Fruit fly (Drosophila melanogaster) whole organism, embryonic: ENCODE measurements around the gene CG31800.

Source experiments
- C15 ChIP-seq: fragments of 200-800 bp; sonication (Bioruptor generic); IDR thresholded peaks from 3 replicates; pipeline ENCODE4 v1.3.6; 2022; ENCODE audit warnings: missing biosample characterization, missing genetic modification characterization
- CG11695 ChIP-seq: fragments of 200-800 bp; sonication (Bioruptor generic); IDR thresholded peaks from 3 replicates; pipeline ENCODE4 v1.3.6; 2022; ENCODE audit warnings: missing biosample characterization, missing genetic modification characterization
- CG11696 ChIP-seq: fragments of 200-800 bp; sonication (Bioruptor generic); IDR thresholded peaks from 2 replicates; pipeline ENCODE4 v1.3.6; 2022; ENCODE audit warnings: missing biosample characterization, missing genetic modification characterization
- CG12104 ChIP-seq: fragments of 200-800 bp; sonication (Bioruptor generic); optimal IDR thresholded peaks from 3 replicates; lab custom pipeline; 2016; ENCODE audit warnings: missing biosample characterization, missing genetic modification characterization
- CG12299 ChIP-seq: fragments of 200-800 bp; sonication (Bioruptor generic); optimal IDR thresholded peaks from 2 replicates; lab custom pipeline; 2018; ENCODE audit warnings: missing biosample characterization, mild to moderate bottlenecking, missing genetic modification characterization
- CG13424 ChIP-seq: fragments of 200-800 bp; sonication (Bioruptor generic); optimal IDR thresholded peaks from 2 replicates; lab custom pipeline; 2019; ENCODE audit warnings: missing biosample characterization, mild to moderate bottlenecking, missing genetic modification characterization, moderate library complexity
- CG13775 ChIP-seq: fragments of 200-800 bp; sonication (Bioruptor generic); optimal IDR thresholded peaks from 3 replicates; lab custom pipeline; 2017; ENCODE audit warnings: missing biosample characterization, mild to moderate bottlenecking, missing genetic modification characterization
- CG15514 ChIP-seq: fragments of 200-800 bp; sonication (Bioruptor generic); optimal IDR thresholded peaks from 3 replicates; lab custom pipeline; 2017; ENCODE audit warnings: missing biosample characterization, missing genetic modification characterization, mild to moderate bottlenecking, moderate library complexity, missing genetic modification reagents
- CG34224 ChIP-seq: fragments of 200-800 bp; sonication (Bioruptor generic); IDR thresholded peaks from 3 replicates; pipeline ENCODE4 v1.3.6; 2022; ENCODE audit warnings: missing biosample characterization, missing genetic modification characterization; ENCODE audit not compliant: partially characterized antibody
- CG34422 ChIP-seq: fragments of 200-800 bp; sonication (Bioruptor generic); IDR thresholded peaks from 3 replicates; pipeline ENCODE4 v1.3.6; 2022; ENCODE audit warnings: missing biosample characterization, missing genetic modification characterization
- CG3838 ChIP-seq: fragments of 200-800 bp; sonication (Bioruptor generic); optimal IDR thresholded peaks from 3 replicates; lab custom pipeline; 2016; ENCODE audit warnings: missing biosample characterization, missing genetic modification characterization
- CG3847 ChIP-seq: fragments of 200-800 bp; sonication (Bioruptor generic); IDR thresholded peaks from 2 replicates; pipeline ENCODE4 v1.3.6; 2022; ENCODE audit warnings: missing biosample characterization, missing genetic modification characterization
- CG43689 ChIP-seq: fragments of 200-800 bp; sonication (Bioruptor generic); IDR thresholded peaks from 2 replicates; pipeline ENCODE4 v1.3.6; 2022; ENCODE audit warnings: missing biosample characterization, missing genetic modification characterization
- CG4404 ChIP-seq: fragments of 200-800 bp; sonication (Bioruptor generic); IDR thresholded peaks from 2 replicates; pipeline ENCODE4 v1.3.6; 2022; ENCODE audit warnings: missing biosample characterization, missing genetic modification characterization
- CG5245 ChIP-seq: fragments of 200-800 bp; sonication (Bioruptor generic); optimal IDR thresholded peaks from 3 replicates; lab custom pipeline; 2016; ENCODE audit warnings: missing biosample characterization, missing genetic modification characterization
- CG6813 ChIP-seq: fragments of 200-800 bp; sonication (Bioruptor generic); optimal IDR thresholded peaks from 2 replicates; lab custom pipeline; 2017; ENCODE audit warnings: missing biosample characterization, missing genetic modification characterization, mild to moderate bottlenecking, moderate library complexity, missing genetic modification reagents
- CG7556 ChIP-seq: fragments of 200-800 bp; sonication (Bioruptor generic); optimal IDR thresholded peaks from 2 replicates; lab custom pipeline; 2017; ENCODE audit warnings: missing biosample characterization, mild to moderate bottlenecking, missing genetic modification characterization
- CG8478 ChIP-seq: fragments of >200 bp; optimal IDR thresholded peaks from 2 replicates; lab custom pipeline; 2018
- CG9797 ChIP-seq: fragments of 200-800 bp; sonication (Bioruptor generic); optimal IDR thresholded peaks from 3 replicates; lab custom pipeline; 2018; ENCODE audit warnings: missing biosample characterization, mild to moderate bottlenecking, missing genetic modification characterization
- CG9817 ChIP-seq: fragments of 200-800 bp; sonication (Bioruptor generic); optimal IDR thresholded peaks from 2 replicates; lab custom pipeline; 2018; ENCODE audit warnings: missing biosample characterization, mild to moderate bottlenecking, missing genetic modification characterization, moderate library complexity
- D19A ChIP-seq: fragments of 200-800 bp; optimal IDR thresholded peaks from 3 replicates; lab custom pipeline; 2019; ENCODE audit warnings: missing biosample characterization, mild to moderate bottlenecking, missing genetic modification characterization, moderate library complexity
- Dip3 ChIP-seq: fragments of 200-800 bp; sonication (Bioruptor generic); optimal IDR thresholded peaks from 3 replicates; lab custom pipeline; 2016; ENCODE audit warnings: missing biosample characterization, missing genetic modification characterization
- Dll ChIP-seq: fragments of 200-800 bp; sonication (Bioruptor generic); IDR thresholded peaks from 4 replicates; pipeline ENCODE4 v1.3.6; 2022; ENCODE audit warnings: missing biosample characterization, missing genetic modification characterization; ENCODE audit not compliant: partially characterized antibody
- Eip74EF ChIP-seq, 2 experiments: fragments of 200-800 bp in 1 of 2; fragments of >200 bp in 1 of 2; sonication (Bioruptor generic) in 1 of 2; optimal IDR thresholded peaks; 2 replicates each; lab custom pipeline; 2017 to 2019; ENCODE audit warnings: missing biosample characterization in 2 of 2, missing genetic modification characterization in 2 of 2, mild to moderate bottlenecking in 1 of 2, moderate library complexity in 1 of 2
- HLH54F ChIP-seq: fragments of 200-800 bp; sonication (Bioruptor generic); optimal IDR thresholded peaks from 3 replicates; lab custom pipeline; 2016; ENCODE audit warnings: missing biosample characterization, missing genetic modification characterization
- Hand ChIP-seq: fragments of 200-800 bp; sonication (Bioruptor generic); optimal IDR thresholded peaks from 2 replicates; lab custom pipeline; 2017; ENCODE audit warnings: mild to moderate bottlenecking, missing biosample characterization, missing genetic modification reagents, missing genetic modification characterization
- Hr51 ChIP-seq, 2 experiments: fragments of 200-800 bp; sonication (Bioruptor generic); optimal IDR thresholded peaks; 2 replicates in 1 of 2; 3 replicates in 1 of 2; lab custom pipeline; 2016 to 2018; ENCODE audit warnings: missing biosample characterization in 2 of 2, missing genetic modification characterization in 2 of 2, mild to moderate bottlenecking in 1 of 2, moderate library complexity in 1 of 2
- PHDP ChIP-seq: fragments of 200-800 bp; sonication (Bioruptor generic); optimal IDR thresholded peaks from 3 replicates; lab custom pipeline; 2018; ENCODE audit warnings: missing biosample characterization, mild to moderate bottlenecking, missing genetic modification characterization, moderate library complexity
- Scr ChIP-seq: fragments of 200-800 bp; sonication (Bioruptor generic); IDR thresholded peaks from 2 replicates; pipeline ENCODE4 v1.3.6; 2022; ENCODE audit warnings: missing biosample characterization, missing genetic modification characterization; ENCODE audit not compliant: partially characterized antibody
- az2 ChIP-seq: fragments of 200-800 bp; sonication (Bioruptor generic); optimal IDR thresholded peaks from 3 replicates; lab custom pipeline; 2016; ENCODE audit warnings: missing biosample characterization, missing genetic modification characterization
- bab2 ChIP-seq: fragments of 200-800 bp; sonication (Bioruptor generic); optimal IDR thresholded peaks from 2 replicates; lab custom pipeline; 2016; ENCODE audit warnings: missing biosample characterization, missing genetic modification characterization
- bcd ChIP-seq: fragments of 200-800 bp; sonication (Bioruptor generic); optimal IDR thresholded peaks from 2 replicates; lab custom pipeline; 2017; ENCODE audit warnings: missing biosample characterization, mild to moderate bottlenecking, missing genetic modification characterization
- cato ChIP-seq: fragments of 200-800 bp; sonication (Bioruptor generic); optimal IDR thresholded peaks from 2 replicates; lab custom pipeline; 2016; ENCODE audit warnings: missing biosample characterization, missing genetic modification characterization, borderline replicate concordance
- dmrt99B ChIP-seq: fragments of 200-800 bp; sonication (Bioruptor generic); optimal IDR thresholded peaks from 2 replicates; lab custom pipeline; 2018; ENCODE audit warnings: missing biosample characterization, mild to moderate bottlenecking, missing genetic modification characterization, moderate library complexity
- fd96Cb ChIP-seq: fragments of 200-800 bp; sonication (Bioruptor generic); optimal IDR thresholded peaks from 2 replicates; lab custom pipeline; 2018; ENCODE audit warnings: missing biosample characterization, mild to moderate bottlenecking, missing genetic modification characterization, moderate library complexity
- ken ChIP-seq: fragments of 200-800 bp; sonication (Bioruptor generic); IDR thresholded peaks from 3 replicates; pipeline ENCODE4 v1.3.6; 2022; ENCODE audit warnings: missing biosample characterization, missing genetic modification characterization
- kni ChIP-seq: fragments of 200-800 bp; sonication (Bioruptor generic); optimal IDR thresholded peaks from 3 replicates; lab custom pipeline; 2017; ENCODE audit warnings: mild to moderate bottlenecking, missing biosample characterization, missing genetic modification reagents, missing genetic modification characterization
- lab ChIP-seq: fragments of 200-800 bp; sonication (Bioruptor generic); optimal IDR thresholded peaks from 3 replicates; lab custom pipeline; 2017; ENCODE audit warnings: missing biosample characterization, missing genetic modification characterization, mild to moderate bottlenecking, moderate library complexity, missing genetic modification reagents
- lilli ChIP-seq: fragments of 200-800 bp; sonication (Bioruptor generic); optimal IDR thresholded peaks from 3 replicates; lab custom pipeline; 2016; ENCODE audit warnings: missing biosample characterization, missing genetic modification characterization
- lola ChIP-seq, 3 experiments: fragments of >200 bp in 2 of 3; fragments of 200-800 bp in 1 of 3; sonication (Bioruptor generic) in 1 of 3; optimal IDR thresholded peaks; 2 replicates each; lab custom pipeline; 2017 to 2019; ENCODE audit warnings: missing biosample characterization in 3 of 3, missing genetic modification characterization in 3 of 3, mild to moderate bottlenecking in 1 of 3, moderate library complexity in 1 of 3
- lov ChIP-seq, 2 experiments: fragments of 200-800 bp in 1 of 2; fragments of >200 bp in 1 of 2; sonication (Bioruptor generic) in 1 of 2; IDR thresholded peaks in 1 of 2; optimal IDR thresholded peaks in 1 of 2; 2 replicates in 1 of 2; 3 replicates in 1 of 2; pipeline versions ENCODE4 v1.3.6 to Lab custom; 2017 to 2022; ENCODE audit warnings: missing biosample characterization in 1 of 2, missing genetic modification characterization in 1 of 2
- mirr ChIP-seq: fragments of 200-800 bp; sonication (Bioruptor generic); optimal IDR thresholded peaks from 3 replicates; lab custom pipeline; 2018; ENCODE audit warnings: missing biosample characterization, mild to moderate bottlenecking, missing genetic modification characterization
- oc ChIP-seq: fragments of 200-800 bp; sonication (Bioruptor generic); optimal IDR thresholded peaks from 2 replicates; lab custom pipeline; 2018; ENCODE audit warnings: missing biosample characterization, mild to moderate bottlenecking, missing genetic modification characterization, moderate library complexity
- otp ChIP-seq: fragments of 200-800 bp; sonication (Bioruptor generic); IDR thresholded peaks from 3 replicates; pipeline ENCODE4, ENCODE4 v1.3.6; 2022; ENCODE audit warnings: missing biosample characterization, missing genetic modification characterization
- peb ChIP-seq: fragments of 200-800 bp; sonication (Bioruptor generic); IDR thresholded peaks from 2 replicates; pipeline ENCODE4 v1.3.6; 2022; ENCODE audit warnings: missing biosample characterization, missing genetic modification characterization
- ranshi ChIP-seq: fragments of 200-800 bp; sonication (Bioruptor generic); IDR thresholded peaks from 2 replicates; pipeline ENCODE4 v1.3.6; 2022; ENCODE audit warnings: missing biosample characterization, missing genetic modification characterization
- scrt ChIP-seq: fragments of 200-800 bp; sonication (Bioruptor generic); optimal IDR thresholded peaks from 2 replicates; lab custom pipeline; 2018; ENCODE audit warnings: missing biosample characterization, mild to moderate bottlenecking, missing genetic modification characterization, moderate library complexity
- sens ChIP-seq: fragments of 200-800 bp; sonication (Bioruptor generic); peaks from one replicate; lab custom pipeline; 2016; ENCODE audit warnings: missing biosample characterization, missing genetic modification characterization
- seq ChIP-seq: fragments of 200-800 bp; sonication (Bioruptor generic); IDR thresholded peaks from 2 replicates; pipeline ENCODE4 v1.3.6; 2022; ENCODE audit warnings: missing biosample characterization, missing genetic modification characterization

Gene CG31800

DNA sequence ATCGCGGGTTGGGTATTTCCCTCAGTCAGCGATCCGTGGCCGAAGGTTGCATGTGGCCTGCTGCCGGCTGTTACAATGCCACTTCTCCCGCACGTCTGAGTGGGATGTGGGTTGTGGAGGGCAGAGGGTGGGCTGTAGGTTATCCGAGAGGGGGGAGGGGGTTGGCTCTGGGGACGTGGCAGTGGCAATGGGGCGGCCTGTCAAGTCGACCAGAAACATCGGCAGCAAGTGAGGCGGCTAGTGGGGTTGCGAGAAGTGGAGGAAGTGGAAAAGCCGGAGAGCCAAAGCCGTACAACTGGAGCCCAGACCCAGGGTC lies 9.7 kb downstream of the CG31800 start (continued):
- TF ChIP-seq Scr (GFP tag; lab: Robert Waterston, UW) (no peak), cato (GFP tag; lab: Kevin White, UChicago) (no peak), CG13775 (no peak), CG9797 (GFP tag; lab: Kevin White, UChicago) (no peak), seq (GFP tag; lab: Robert Waterston, UW) (no peak), Eip74EF (GFP tag; optimal IDR thresholded peaks at IDR 0.05; lab: Kevin White, UChicago) (peak in 1 of 2 experiments; percentile 1), CG3838 (no peak), lola (GFP tag; optimal IDR thresholded peaks at IDR 0.05; lab: Kevin White, UChicago) (no peak), sens (GFP tag; lab: Kevin White, UChicago) (no peak), CG11696 (no peak), D19A (tag; lab: Kevin White, UChicago) (peak; percentile 6), az2 (GFP tag; lab: Kevin White, UChicago) (no peak), lov (optimal IDR thresholded peaks at IDR 0.05; lab: Kevin White, UChicago) (no peak), lov (GFP tag; IDR thresholded peaks at IDR 0.05; lab: Robert Waterston, UW) (no peak), bab2 (no peak), CG34422 (GFP tag; lab: Robert Waterston, UW) (no peak), otp (GFP tag; lab: Robert Waterston, UW) (no peak), CG13424 (tag; lab: Kevin White, UChicago) (no peak), CG11695 (GFP tag; lab: Robert Waterston, UW) (0 out of 3 replicates have a peak, but pooled peaks have one; percentile 1), CG7556 (peak; percentile 60), CG12104 (GFP tag; lab: Kevin White, UChicago) (peak; percentile 23), CG34224 (GFP tag; lab: Robert Waterston, UW) (no peak), ranshi (no peak), scrt (GFP tag; lab: Kevin White, UChicago) (no peak), Hand (GFP tag; lab: Kevin White, UChicago) (no peak), Dip3 (GFP tag; lab: Kevin White, UChicago) (no peak), lab (GFP tag; lab: Kevin White, UChicago) (peak; percentile 19), lilli (GFP tag; lab: Kevin White, UChicago) (no peak), CG12299 (tag; lab: Kevin White, UChicago) (no peak), bcd (GFP tag; lab: Kevin White, UChicago) (peak; percentile 6), oc (tag; lab: Kevin White, UChicago) (no peak), Dll (no peak), CG9817 (tag; lab: Kevin White, UChicago) (no peak), CG3847 (GFP tag; lab: Robert Waterston, UW) (no peak)

DNA sequence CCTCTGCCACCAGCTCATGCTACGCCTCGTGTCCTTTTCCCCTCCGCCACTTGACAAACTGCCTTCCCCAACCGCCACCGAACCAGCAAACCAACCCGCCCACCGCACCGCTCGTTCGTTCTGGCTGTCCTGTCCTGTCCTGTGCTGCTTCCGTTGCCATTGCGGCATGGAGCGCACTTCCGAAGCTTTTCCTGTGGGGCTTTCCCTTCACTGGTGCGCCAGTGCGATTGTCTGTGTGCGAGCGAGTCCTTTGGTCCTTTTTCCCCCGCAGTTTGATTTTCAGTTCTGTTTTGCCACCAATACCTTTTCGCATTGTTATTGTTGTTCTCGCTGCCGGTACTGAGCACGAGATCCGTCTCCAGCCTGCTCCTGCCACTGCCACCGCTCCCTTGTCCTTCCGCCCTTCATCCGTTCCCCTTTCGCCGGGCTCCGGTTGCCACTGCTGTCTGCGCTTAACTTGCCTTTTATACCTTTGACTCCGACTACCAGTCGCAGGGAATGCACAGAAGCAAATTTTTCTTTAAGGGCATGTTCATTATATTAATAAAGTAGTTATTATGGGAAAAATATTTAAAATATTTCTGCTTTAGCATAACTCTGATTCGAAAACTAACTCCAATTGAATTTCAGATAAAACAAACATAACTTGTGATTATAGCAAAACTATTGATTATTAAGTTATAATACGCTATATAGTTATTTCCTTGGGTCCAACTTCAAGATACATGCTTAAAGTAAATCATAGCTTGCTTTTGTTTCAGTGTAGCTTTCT lies 10.2 kb downstream of the CG31800 start:
- TF ChIP-seq mirr (GFP tag; lab: Kevin White, UChicago) (peak; percentile 62), CG15514 (GFP tag; lab: Kevin White, UChicago) (peak; percentile 53), CG43689 (GFP tag; lab: Robert Waterston, UW) (no peak), HLH54F (GFP tag; lab: Kevin White, UChicago) (no peak), CG9817 (tag; lab: Kevin White, UChicago) (peak; percentile 65), fd96Cb (peak; percentile 73), CG5245 (GFP tag; lab: Kevin White, UChicago) (no peak), PHDP (tag; lab: Kevin White, UChicago) (peak; percentile 79), dmrt99B (tag; lab: Kevin White, UChicago) (peak; percentile 87), CG13424 (tag; lab: Kevin White, UChicago) (peak; percentile 87), peb (GFP tag; lab: Robert Waterston, UW) (no peak; the same call in 1 of the 2 replicates), CG6813 (GFP tag; lab: Kevin White, UChicago) (peak; percentile 46), CG4404 (GFP tag; lab: Robert Waterston, UW) (no peak; the same call in 1 of the 2 replicates), Hr51 (GFP tag; optimal IDR thresholded peaks at IDR 0.05; lab: Kevin White, UChicago) (peak in 1 of 2 experiments; percentile 86), CG8478 (lab: Kevin White, UChicago) (no peak), C15 (GFP tag; lab: Robert Waterston, UW) (no peak), kni (no peak), ken (GFP tag; lab: Robert Waterston, UW) (no peak; the same call in 2 of the 3 replicates)
